Worm (Caenorhabditis elegans): Measurements from ENCODE around the gene F11G11.15.
A peak's percentile ranks its signal among the peaks of the same experiment; 100 is the strongest.

F11G11.15 gene

DNA sequence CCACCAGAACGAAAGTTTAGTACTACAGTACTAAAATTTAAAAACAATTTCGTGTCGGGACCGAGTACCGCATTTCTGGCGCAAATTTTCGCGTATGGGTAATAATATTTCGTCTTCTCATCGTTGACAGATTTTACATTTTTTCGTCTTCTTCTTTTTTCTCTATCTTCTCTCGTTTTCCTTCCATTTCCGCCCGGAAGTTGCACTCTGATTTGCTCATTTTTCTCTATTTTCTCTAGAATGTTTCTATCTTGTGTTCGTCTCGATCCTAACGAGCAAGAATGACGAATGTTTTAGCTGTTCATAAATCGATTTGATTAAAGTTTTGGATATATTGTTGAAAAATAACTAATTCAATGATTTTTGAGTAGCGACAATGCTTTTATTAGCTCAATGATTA lies 19.2 kb upstream of the F11G11.15 start:
- TF ChIP-seq egl-43 (GFP tag; IDR thresholded peaks at IDR 0.05) (no peak), tag-97 (GFP tag; IDR thresholded peaks at IDR 0.05) (0 out of 2 replicates have a peak, but pooled peaks have one; percentile 75), dpl-1 (GFP tag; optimal IDR thresholded peaks at IDR 0.05) (peak; percentile 13), lin-15B (tag; optimal IDR thresholded peaks at IDR 0.05) (no peak), dmd-6 (GFP tag; IDR thresholded peaks at IDR 0.05) (0 out of 2 replicates have a peak, but pooled peaks have one; percentile 9), ces-1 (GFP tag; optimal IDR thresholded peaks at IDR 0.05) (peak; percentile 48), spr-3 (GFP tag; optimal IDR thresholded peaks at IDR 0.05) (no peak), aha-1 (tag) (peak; percentile 90)

- TF ChIP-seq F37D6.2 (tag; optimal IDR thresholded peaks at IDR 0.05) (no peak), hlh-11 (tag; optimal IDR thresholded peaks at IDR 0.05) (peak; percentile 50), hlh-30 (tag; optimal IDR thresholded peaks at IDR 0.05; ENCODE audit: insufficient read depth) (peak; percentile 89), nhr-25 (tag; optimal IDR thresholded peaks at IDR 0.05; ENCODE audit: borderline replicate concordance, insufficient read depth) (no peak), aha-1 (tag) (peak; percentile 13), nhr-11 (tag; optimal IDR thresholded peaks at IDR 0.05) (peak; percentile 17), nhr-6 (tag; optimal IDR thresholded peaks at IDR 0.05) (no peak), lsy-2 (tag; optimal IDR thresholded peaks at IDR 0.05) (peak in 1 of 2 experiments; percentile 59), ztf-11 (tag; optimal IDR thresholded peaks at IDR 0.05) (no peak), mdt-29 (GFP tag; IDR thresholded peaks at IDR 0.05) (0 out of 2 replicates have a peak, but pooled peaks have one; percentile 58), nhr-42 (GFP tag; IDR thresholded peaks at IDR 0.05) (no peak), Y48G9A.11 (GFP tag; IDR thresholded peaks at IDR 0.05) (no peak), mdl-1 (tag; optimal IDR thresholded peaks at IDR 0.05) (peak in 1 of 2 experiments; percentile 36), T20F7.1 (GFP tag; optimal IDR thresholded peaks at IDR 0.05) (peak; percentile 32), mep-1 (tag; optimal IDR thresholded peaks at IDR 0.05) (peak; percentile 11), daf-16 (GFP tag; optimal IDR thresholded peaks at IDR 0.05) (no peak), daf-16 (tag; optimal IDR thresholded peaks at IDR 0.05) (peak; percentile 2), ceh-44 (GFP tag; IDR thresholded peaks at IDR 0.05) (no peak), spr-1 (tag; optimal IDR thresholded peaks at IDR 0.05) (no peak), ceh-28 (tag; optimal IDR thresholded peaks at IDR 0.05) (no peak), ceh-20 (GFP tag; IDR thresholded peaks at IDR 0.05) (no peak), aly-2 (tag; optimal IDR thresholded peaks at IDR 0.05) (no peak), F10B5.3 (tag; optimal IDR thresholded peaks at IDR 0.05) (no peak), rbr-2 (tag; optimal IDR thresholded peaks at IDR 0.05) (no peak), dmd-6 (GFP tag; IDR thresholded peaks at IDR 0.05) (peak; percentile 24; the same call in 1 of the 2 replicates), zip-2 (tag; optimal IDR thresholded peaks at IDR 0.05) (no peak), lin-13 (GFP tag; optimal IDR thresholded peaks at IDR 0.05) (peak; percentile 19), sdz-12 (GFP tag; optimal IDR thresholded peaks at IDR 0.05) (no peak), tag-97 (GFP tag; IDR thresholded peaks at IDR 0.05) (no peak), dve-1 (tag; optimal IDR thresholded peaks at IDR 0.05; ENCODE audit: insufficient read depth) (peak; percentile 48), dmd-9 (GFP tag; IDR thresholded peaks at IDR 0.05) (no peak), nhr-28 (tag; optimal IDR thresholded peaks at IDR 0.05) (peak; percentile 14)
Observed at ce11 chrII:4856113-4856512, 18.5 kb upstream of the F11G11.15 start.

ce11 chrII:4857086-4857485 lies 17.6 kb upstream of the F11G11.15 start:
- TF ChIP-seq aly-2 (tag; optimal IDR thresholded peaks at IDR 0.05) (no peak), daf-16 (GFP tag; optimal IDR thresholded peaks at IDR 0.05) (no peak), daf-16 (tag; optimal IDR thresholded peaks at IDR 0.05) (peak; percentile 81), hif-1 (tag; optimal IDR thresholded peaks at IDR 0.05) (no peak), F10B5.3 (tag; optimal IDR thresholded peaks at IDR 0.05) (no peak), daf-8 (GFP tag; IDR thresholded peaks at IDR 0.05) (no peak), mxl-3 (GFP tag; optimal IDR thresholded peaks at IDR 0.05) (peak; percentile 61), dmd-8 (GFP tag; IDR thresholded peaks at IDR 0.05) (no peak), lim-7 (GFP tag; IDR thresholded peaks at IDR 0.05) (no peak), zag-1 (tag; optimal IDR thresholded peaks at IDR 0.05) (no peak), dmd-6 (GFP tag; IDR thresholded peaks at IDR 0.05) (peak; percentile 52; the same call in 1 of the 2 replicates), lin-38 (GFP tag; IDR thresholded peaks at IDR 0.05) (no peak), duxl-1 (tag; optimal IDR thresholded peaks at IDR 0.05; ENCODE audit: poor library complexity) (no peak), nhr-76 (tag; optimal IDR thresholded peaks at IDR 0.05) (no peak), mdl-1 (tag; optimal IDR thresholded peaks at IDR 0.05) (peak in 1 of 2 experiments; percentile 1), daf-19 (GFP tag; conservative IDR thresholded peaks at IDR 0.05) (no peak), fos-1 (tag; optimal IDR thresholded peaks at IDR 0.05) (no peak), zip-11 (GFP tag; IDR thresholded peaks at IDR 0.05) (no peak), nhr-10 (tag; optimal IDR thresholded peaks at IDR 0.05) (no peak)

Data from whole organism, L4 larva.